Fruit fly (Drosophila melanogaster): ENCODE data around the gene Gr36b.

The Gr36b gene

dm6 chr2L:17221462-17221861, 42.9 kb downstream of the Gr36b start:
- no peak for TF ChIP-seq h (optimal IDR thresholded peaks at IDR 0.05)
- TF ChIP-seq insv (optimal IDR thresholded peaks at IDR 0.05) = no peak
- no peak for TF ChIP-seq Myc (optimal IDR thresholded peaks at IDR 0.05)
- TF ChIP-seq psq (optimal IDR thresholded peaks at IDR 0.05) = no peak
- no peak for TF ChIP-seq ttk (optimal IDR thresholded peaks at IDR 0.05)
- no peak for TF ChIP-seq Sin3A (optimal IDR thresholded peaks at IDR 0.05)

- TF ChIP-seq h (optimal IDR thresholded peaks at IDR 0.05) = no peak
- no peak for TF ChIP-seq Myc (optimal IDR thresholded peaks at IDR 0.05)
- no peak for TF ChIP-seq ttk (optimal IDR thresholded peaks at IDR 0.05)
- TF ChIP-seq insv (optimal IDR thresholded peaks at IDR 0.05) = no peak
These were observed 43.6 kb downstream of the Gr36b start for dm6 chr2L:17222176-17222575.

dm6 chr2L:17223493-17223892, 44.9 kb downstream of the Gr36b start:
- no peak for TF ChIP-seq ttk (optimal IDR thresholded peaks at IDR 0.05)
- TF ChIP-seq Myc (optimal IDR thresholded peaks at IDR 0.05) = no peak
- TF ChIP-seq psq (optimal IDR thresholded peaks at IDR 0.05) = no peak
- TF ChIP-seq h (optimal IDR thresholded peaks at IDR 0.05) = no peak
- TF ChIP-seq Sin3A (optimal IDR thresholded peaks at IDR 0.05) = no peak

- TF ChIP-seq ttk (optimal IDR thresholded peaks at IDR 0.05) (no peak), psq (optimal IDR thresholded peaks at IDR 0.05) (no peak), insv (optimal IDR thresholded peaks at IDR 0.05) (no peak), h (optimal IDR thresholded peaks at IDR 0.05) (no peak), Sin3A (optimal IDR thresholded peaks at IDR 0.05) (no peak)
These were observed 48.5 kb downstream of the Gr36b start for dm6 chr2L:17227102-17227501.

dm6 chr2L:17228119-17228518, 49.5 kb downstream of the Gr36b start:
- TF ChIP-seq Sin3A (optimal IDR thresholded peaks at IDR 0.05) (no peak), insv (optimal IDR thresholded peaks at IDR 0.05) (no peak), ttk (optimal IDR thresholded peaks at IDR 0.05) (no peak), Myc (optimal IDR thresholded peaks at IDR 0.05) (no peak), h (optimal IDR thresholded peaks at IDR 0.05) (no peak), psq (optimal IDR thresholded peaks at IDR 0.05) (no peak)

- TF ChIP-seq h (optimal IDR thresholded peaks at IDR 0.05) (no peak), insv (optimal IDR thresholded peaks at IDR 0.05) (no peak), psq (optimal IDR thresholded peaks at IDR 0.05) (no peak), Myc (optimal IDR thresholded peaks at IDR 0.05) (no peak), Sin3A (optimal IDR thresholded peaks at IDR 0.05) (no peak), ttk (optimal IDR thresholded peaks at IDR 0.05) (no peak)
These were observed 50.8 kb downstream of the Gr36b start for dm6 chr2L:17229394-17229793.
